Fruit fly (Drosophila melanogaster): ENCODE data around the gene CG14618.

The CG14618 gene

dm6 chrX:22514948-22515347, 41.5 kb downstream of the CG14618 start, which contains the start of gene CG17600:
Gene CG17600, plus strand, starts transcription at chrX:22515197.
- peak; percentile 20 for TF ChIP-seq Eip78C (GFP tag)
- TF ChIP-seq Gug (GFP tag; IDR thresholded peaks at IDR 0.05), result no peak
- no peak for TF ChIP-seq lz (GFP tag; optimal IDR thresholded peaks at IDR 0.05)
- TF ChIP-seq fkh (GFP tag; optimal IDR thresholded peaks at IDR 0.05), result no peak
- peak; percentile 2 for TF ChIP-seq Blimp-1 (GFP tag; optimal IDR thresholded peaks at IDR 0.05)
- TF ChIP-seq CG6854 (GFP tag; optimal IDR thresholded peaks at IDR 0.05), result peak; percentile 56

All from whole organism, prepupa.